Worm (Caenorhabditis elegans): ENCODE data around the gene str-37.

str-37 gene

DNA sequence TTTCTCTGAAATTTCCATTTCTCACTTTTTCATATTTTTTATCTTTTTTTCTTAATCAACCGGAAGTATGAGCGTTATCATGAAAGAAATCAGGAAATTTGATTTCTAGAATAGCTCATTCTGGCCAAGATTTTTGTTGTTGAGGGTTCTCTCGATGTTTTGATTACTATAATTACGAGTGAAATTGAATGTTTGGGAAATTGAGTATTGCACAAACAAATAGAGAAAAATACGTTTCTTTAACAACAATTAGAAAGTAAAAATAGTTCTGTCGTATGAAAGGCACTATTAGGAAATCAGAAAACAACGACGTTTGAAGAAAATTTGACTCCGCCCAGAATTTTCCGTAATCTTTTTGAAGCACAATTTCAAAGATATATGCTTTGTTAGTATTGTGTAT is 28.2 kb upstream of the str-37 start:
- TF ChIP-seq mdl-1 (tag; optimal IDR thresholded peaks at IDR 0.05): no peak
- TF ChIP-seq dve-1 (tag; optimal IDR thresholded peaks at IDR 0.05; ENCODE audit: insufficient read depth): no peak
- TF ChIP-seq hlh-11 (tag; optimal IDR thresholded peaks at IDR 0.05): no peak
- TF ChIP-seq tra-1 (GFP tag; IDR thresholded peaks at IDR 0.05): no peak
- TF ChIP-seq saeg-2 (GFP tag; IDR thresholded peaks at IDR 0.05): no peak
- TF ChIP-seq arid-1 (GFP tag; conservative IDR thresholded peaks at IDR 0.05): no peak
- no peak for TF ChIP-seq hmg-1.1 (GFP tag; IDR thresholded peaks at IDR 0.05)
- TF ChIP-seq zfp-2 (tag; optimal IDR thresholded peaks at IDR 0.05): no peak

DNA sequence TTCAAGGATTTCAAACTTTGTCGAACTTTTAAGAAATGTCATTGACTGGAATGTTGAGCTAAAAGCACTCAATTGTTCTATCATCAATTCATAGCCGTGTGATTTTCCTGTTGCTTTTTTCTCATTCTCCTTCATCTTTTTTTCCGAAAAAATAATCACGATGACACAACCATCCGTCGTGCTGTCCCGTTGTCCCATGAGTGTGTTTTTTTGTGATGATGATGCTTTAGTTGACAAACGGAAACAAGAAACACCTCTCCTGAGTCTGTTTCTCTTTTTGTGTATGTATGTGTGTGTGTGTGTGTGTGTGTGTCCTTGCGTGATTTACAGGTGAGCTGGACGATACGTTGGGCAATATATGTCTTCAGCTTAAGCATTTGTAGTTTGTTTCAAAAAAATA is 27.1 kb upstream of the str-37 start:
- TF ChIP-seq aly-2 (tag; optimal IDR thresholded peaks at IDR 0.05) (no peak), aha-1 (tag) (peak; percentile 89), hlh-30 (tag; optimal IDR thresholded peaks at IDR 0.05; ENCODE audit: insufficient read depth) (peak; percentile 74), nhr-28 (tag; optimal IDR thresholded peaks at IDR 0.05) (peak; percentile 19), tra-1 (GFP tag; IDR thresholded peaks at IDR 0.05) (0 out of 2 replicates have a peak, but pooled peaks have one; percentile 15), jun-1 (tag; optimal IDR thresholded peaks at IDR 0.05) (no peak), daf-16 (GFP tag; optimal IDR thresholded peaks at IDR 0.05) (peak in 1 of 2 experiments; percentile 84), daf-16 (tag; optimal IDR thresholded peaks at IDR 0.05) (no peak)

DNA sequence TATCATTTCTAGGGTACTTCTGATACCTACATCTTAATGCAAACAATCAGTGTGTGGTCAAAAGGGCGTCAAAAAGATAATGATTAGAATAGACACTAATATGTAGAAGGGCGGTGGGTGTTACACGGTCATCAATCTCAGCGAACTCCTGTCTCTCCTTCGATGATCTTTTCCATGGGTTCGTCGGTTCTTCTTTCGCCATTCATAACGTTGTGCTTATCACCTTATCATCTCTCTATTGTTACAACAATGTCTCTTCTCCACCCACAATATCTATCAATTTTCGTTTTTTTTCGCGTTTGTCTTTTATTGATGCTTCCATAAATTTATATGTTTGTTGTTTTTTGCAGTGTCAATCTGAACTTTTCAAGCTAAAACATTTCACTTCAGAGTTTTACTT is 26.1 kb upstream of the str-37 start, which contains the start of gene ceh-79:
TSS of gene ceh-79 (plus strand) at position 391 of the 400 bp plus-strand sequence.
- TF ChIP-seq lin-1 (GFP tag; IDR thresholded peaks at IDR 0.05) (no peak), nhr-28 (tag; optimal IDR thresholded peaks at IDR 0.05) (peak; percentile 59), dve-1 (tag; optimal IDR thresholded peaks at IDR 0.05; ENCODE audit: insufficient read depth) (peak; percentile 3), skn-1 (tag; optimal IDR thresholded peaks at IDR 0.05) (no peak), mxl-3 (GFP tag; optimal IDR thresholded peaks at IDR 0.05) (peak; percentile 1), hlh-11 (tag; optimal IDR thresholded peaks at IDR 0.05) (peak; percentile 35), hlh-30 (tag; optimal IDR thresholded peaks at IDR 0.05; ENCODE audit: insufficient read depth) (peak; percentile 28), pqm-1 (tag; optimal IDR thresholded peaks at IDR 0.05) (peak; percentile 36)

DNA sequence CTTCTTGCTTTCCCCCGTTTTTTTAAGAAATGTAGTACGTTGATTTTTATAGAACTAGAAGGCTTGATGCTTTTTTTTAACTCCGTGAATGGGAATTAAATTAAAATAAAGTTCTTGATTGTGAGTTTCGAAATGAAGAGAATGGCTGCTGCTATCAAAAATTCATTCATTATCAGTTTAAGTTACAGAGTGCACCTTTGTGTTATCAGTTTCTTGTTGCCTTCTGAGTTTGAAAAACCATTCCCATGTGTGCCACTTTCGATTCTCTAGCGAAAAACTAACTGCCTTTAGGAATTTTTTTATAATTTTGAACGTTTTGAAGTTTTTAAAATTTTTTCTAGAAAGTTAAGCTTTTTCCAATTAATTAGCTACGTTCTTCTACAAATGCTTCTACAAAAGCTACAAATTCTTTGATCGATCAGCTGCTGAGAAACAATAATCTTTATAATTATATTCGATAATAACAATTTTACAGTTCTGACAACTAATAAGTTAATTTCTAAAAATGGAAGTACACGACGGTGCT is 22.8 kb upstream of the str-37 start, which contains the start of gene C26E1.2:
TSS of gene C26E1.2 (plus strand) at position 476 of the 526 bp plus-strand sequence.
- TF ChIP-seq daf-16 (GFP tag; optimal IDR thresholded peaks at IDR 0.05) (no peak), daf-16 (tag; optimal IDR thresholded peaks at IDR 0.05) (peak; percentile 55), hlh-11 (tag; optimal IDR thresholded peaks at IDR 0.05) (peak; percentile 45), vab-7 (GFP tag; IDR thresholded peaks at IDR 0.05) (no peak), duxl-1 (tag; optimal IDR thresholded peaks at IDR 0.05; ENCODE audit: poor library complexity) (no peak), Y48G9A.11 (GFP tag; IDR thresholded peaks at IDR 0.05) (no peak), lin-15B (tag; optimal IDR thresholded peaks at IDR 0.05) (no peak), Y105C5A.15 (GFP tag; IDR thresholded peaks at IDR 0.05) (no peak), ama-1 (optimal IDR thresholded peaks at IDR 0.05) (no peak), dmd-6 (GFP tag; IDR thresholded peaks at IDR 0.05) (peak; percentile 37; the same call in 1 of the 2 replicates), lsy-2 (tag; optimal IDR thresholded peaks at IDR 0.05) (no peak), ces-1 (GFP tag; optimal IDR thresholded peaks at IDR 0.05) (no peak), dve-1 (tag; optimal IDR thresholded peaks at IDR 0.05; ENCODE audit: insufficient read depth) (peak; percentile 12), nhr-28 (tag; optimal IDR thresholded peaks at IDR 0.05) (peak; percentile 75), pqm-1 (tag; optimal IDR thresholded peaks at IDR 0.05) (peak; percentile 91)

DNA sequence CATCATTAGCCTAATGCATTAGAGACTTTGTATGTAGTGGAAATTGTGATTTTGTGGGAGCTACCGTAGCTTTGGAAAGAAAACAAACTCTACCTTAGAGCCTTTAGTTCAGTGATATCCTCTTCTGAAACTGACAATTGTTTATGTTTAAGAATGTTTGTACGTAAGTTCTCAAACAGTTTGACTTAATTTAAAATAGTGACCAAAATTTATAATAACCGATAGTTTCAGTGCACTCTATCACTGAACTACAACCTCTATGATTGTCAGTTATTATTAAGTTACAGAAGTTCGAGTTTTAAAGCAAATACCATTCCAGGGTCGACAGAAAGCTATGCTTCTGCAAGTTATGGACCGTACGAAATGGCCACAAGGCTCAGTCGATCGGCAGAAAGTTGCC is 18.9 kb upstream of the str-37 start, which contains the start of gene C50B6.1:
TSS of gene C50B6.1 (plus strand) at position 301 of the 400 bp plus-strand sequence.
- no peak for TF ChIP-seq php-3 (GFP tag; IDR thresholded peaks at IDR 0.05)
- no peak for TF ChIP-seq lin-1 (GFP tag; IDR thresholded peaks at IDR 0.05)
- TF ChIP-seq nhr-48 (tag; optimal IDR thresholded peaks at IDR 0.05): no peak

DNA sequence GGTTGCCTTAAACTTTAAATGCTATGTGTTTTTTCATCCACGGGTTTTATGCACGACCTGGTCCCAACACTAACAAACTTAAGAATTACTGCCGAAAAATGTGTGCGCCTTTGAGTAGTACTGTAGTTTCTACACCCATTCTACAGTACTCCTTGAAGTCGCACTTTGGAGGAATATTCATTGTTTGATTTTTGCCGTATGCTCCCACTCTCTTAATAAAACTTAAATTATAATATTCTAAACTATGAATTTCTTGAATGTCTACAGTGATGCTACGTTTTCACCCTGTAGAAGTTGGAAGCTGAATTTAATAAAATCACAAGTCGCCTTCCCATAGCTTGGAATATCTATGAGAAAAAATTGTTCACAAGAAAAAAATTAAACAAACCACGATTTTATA is 17.8 kb upstream of the str-37 start:
- TF ChIP-seq fkh-10 (GFP tag; optimal IDR thresholded peaks at IDR 0.05) (no peak), unc-130 (GFP tag; optimal IDR thresholded peaks at IDR 0.05) (peak; percentile 22)

All from whole organism, L4 larva.